Fruit fly (Drosophila melanogaster) whole organism, embryonic: ENCODE results near the gene Sf3b6.
A peak's percentile ranks its signal among the peaks of the same experiment; 100 is the strongest.

ENCODE experiments used
- CG10321 ChIP-seq: fragments of 200-800 bp; sonication (Bioruptor generic); IDR thresholded peaks from 2 replicates; pipeline ENCODE4 v1.3.6; 2022; ENCODE audit warnings: missing biosample characterization, missing genetic modification characterization
- CG10462 ChIP-seq: fragments of 200-800 bp; sonication (Bioruptor generic); optimal IDR thresholded peaks from 2 replicates; lab custom pipeline; 2016; ENCODE audit warnings: missing biosample characterization, missing genetic modification characterization
- CG10543 ChIP-seq: fragments of 200-800 bp; sonication (Bioruptor generic); optimal IDR thresholded peaks from 3 replicates; lab custom pipeline; 2017; ENCODE audit warnings: missing biosample characterization, mild to moderate bottlenecking, missing genetic modification characterization, moderate library complexity
- CG10654 ChIP-seq: fragments of 200-800 bp; sonication (Bioruptor generic); optimal IDR thresholded peaks from 2 replicates; lab custom pipeline; 2016; ENCODE audit warnings: missing biosample characterization, missing genetic modification characterization
- CG10959 ChIP-seq: fragments of 200-800 bp; sonication (Bioruptor generic); IDR thresholded peaks from 2 replicates; pipeline ENCODE4 v1.3.6; 2022; ENCODE audit warnings: missing biosample characterization, missing genetic modification characterization
- CG11093 ChIP-seq: fragments of 200-800 bp; sonication (Bioruptor generic); IDR thresholded peaks from 3 replicates; pipeline ENCODE4 v1.3.6; 2022; ENCODE audit warnings: missing biosample characterization, missing genetic modification characterization
- CG11560 ChIP-seq: fragments of 200-800 bp; sonication (Bioruptor generic); IDR thresholded peaks from 3 replicates; pipeline ENCODE4 v1.3.6; 2022; ENCODE audit warnings: missing biosample characterization, missing genetic modification characterization
- CG13775 ChIP-seq: fragments of 200-800 bp; sonication (Bioruptor generic); optimal IDR thresholded peaks from 3 replicates; lab custom pipeline; 2017; ENCODE audit warnings: missing biosample characterization, mild to moderate bottlenecking, missing genetic modification characterization
- CG18011 ChIP-seq: fragments of 200-800 bp; sonication (Bioruptor generic); optimal IDR thresholded peaks from 2 replicates; lab custom pipeline; 2017; ENCODE audit warnings: missing biosample characterization, missing genetic modification characterization, mild to moderate bottlenecking, moderate library complexity, missing genotype
- CG3281 ChIP-seq: fragments of 200-800 bp; sonication (Bioruptor generic); optimal IDR thresholded peaks from 3 replicates; lab custom pipeline; 2017; ENCODE audit warnings: missing biosample characterization, mild to moderate bottlenecking, missing genetic modification characterization
- CG33557 ChIP-seq: fragments of 200-800 bp; sonication (Bioruptor generic); optimal IDR thresholded peaks from 2 replicates; lab custom pipeline; 2019; ENCODE audit warnings: missing biosample characterization, mild to moderate bottlenecking, missing genetic modification characterization, moderate library complexity
- CG3407 ChIP-seq: fragments of 200-800 bp; sonication (Bioruptor generic); optimal IDR thresholded peaks from 2 replicates; lab custom pipeline; 2018; ENCODE audit warnings: missing biosample characterization, mild to moderate bottlenecking, missing genetic modification characterization
- CG42726 ChIP-seq: fragments of 200-800 bp; sonication (Bioruptor generic); IDR thresholded peaks from 2 replicates; pipeline ENCODE4 v1.3.6; 2022; ENCODE audit warnings: missing biosample characterization, missing genetic modification characterization; ENCODE audit not compliant: partially characterized antibody
- CG4707 ChIP-seq: fragments of 200-800 bp; sonication (Bioruptor generic); optimal IDR thresholded peaks from 2 replicates; lab custom pipeline; 2018; ENCODE audit warnings: missing biosample characterization, mild to moderate bottlenecking, missing genetic modification characterization, moderate library complexity
- CG7839 ChIP-seq: fragments of 200-800 bp; sonication (Bioruptor generic); optimal IDR thresholded peaks from 3 replicates; lab custom pipeline; 2018; ENCODE audit warnings: missing biosample characterization, mild to moderate bottlenecking, missing genetic modification characterization, moderate library complexity
- CG9797 ChIP-seq: fragments of 200-800 bp; sonication (Bioruptor generic); optimal IDR thresholded peaks from 3 replicates; lab custom pipeline; 2018; ENCODE audit warnings: missing biosample characterization, mild to moderate bottlenecking, missing genetic modification characterization
- Chrac-16 ChIP-seq: fragments of 200-800 bp; sonication (Bioruptor generic); optimal IDR thresholded peaks from 3 replicates; lab custom pipeline; 2016; ENCODE audit warnings: missing biosample characterization, missing genetic modification characterization
- D19B ChIP-seq: fragments of 200-800 bp; sonication (Bioruptor generic); optimal IDR thresholded peaks from 2 replicates; lab custom pipeline; 2017; ENCODE audit warnings: missing biosample characterization, mild to moderate bottlenecking, missing genetic modification characterization
- Dek ChIP-seq: fragments of 200-800 bp; sonication (Bioruptor generic); optimal IDR thresholded peaks from 3 replicates; lab custom pipeline; 2019; ENCODE audit warnings: missing biosample characterization, mild to moderate bottlenecking, missing genetic modification characterization, moderate library complexity
- Dip3 ChIP-seq: fragments of 200-800 bp; sonication (Bioruptor generic); optimal IDR thresholded peaks from 3 replicates; lab custom pipeline; 2016; ENCODE audit warnings: missing biosample characterization, missing genetic modification characterization
- Gsc ChIP-seq: fragments of 200-800 bp; sonication (Bioruptor generic); IDR thresholded peaks from 2 replicates; pipeline ENCODE4 v1.3.6; 2022; ENCODE audit warnings: missing biosample characterization, missing genetic modification characterization
- HLH4C ChIP-seq: fragments of 200-800 bp; sonication (Bioruptor generic); IDR thresholded peaks from 3 replicates; pipeline ENCODE4 v1.3.6; 2022; ENCODE audit warnings: missing biosample characterization, missing genetic modification characterization; ENCODE audit not compliant: partially characterized antibody
- HmgD ChIP-seq: fragments of 200-800 bp; sonication (Bioruptor generic); optimal IDR thresholded peaks from 3 replicates; lab custom pipeline; 2016; ENCODE audit warnings: missing biosample characterization, missing genetic modification characterization
- Hmx ChIP-seq: fragments of 200-800 bp; sonication (Bioruptor generic); optimal IDR thresholded peaks from 2 replicates; lab custom pipeline; 2016; ENCODE audit warnings: missing biosample characterization, missing genetic modification characterization
- Hsf ChIP-seq: fragments of 200-800 bp; sonication (Bioruptor generic); optimal IDR thresholded peaks from 3 replicates; lab custom pipeline; 2016; ENCODE audit warnings: missing biosample characterization, missing genetic modification characterization
- Med ChIP-seq: fragments of 200-800 bp; sonication (Bioruptor generic); peaks from one replicate; lab custom pipeline; 2016; ENCODE audit warnings: missing biosample characterization, missing genetic modification characterization, mild to moderate bottlenecking, inconsistent platforms, moderate library complexity
- Nf-YA ChIP-seq: fragments of 200-800 bp; sonication (Bioruptor generic); IDR thresholded peaks from 2 replicates; pipeline ENCODE4 v1.3.6; 2022; ENCODE audit warnings: missing biosample characterization, missing genetic modification characterization
- Oli ChIP-seq: fragments of 200-800 bp; sonication (Bioruptor generic); optimal IDR thresholded peaks from 2 replicates; lab custom pipeline; 2018; ENCODE audit warnings: missing biosample characterization, mild to moderate bottlenecking, missing genetic modification characterization, moderate library complexity
- Sin3A ChIP-seq: fragments of >200 bp; optimal IDR thresholded peaks from 2 replicates; lab custom pipeline; 2018
- Stat92E ChIP-seq, 3 experiments: fragments of >200 bp in 2 of 3; fragments of 200-800 bp in 1 of 3; sonication (Bioruptor generic) in 1 of 3; optimal IDR thresholded peaks; 2 replicates each; lab custom pipeline; 2017 to 2019; ENCODE audit warnings: missing biosample characterization in 3 of 3, missing genetic modification characterization in 3 of 3, mild to moderate bottlenecking in 1 of 3, moderate library complexity in 1 of 3
- bab2 ChIP-seq: fragments of 200-800 bp; sonication (Bioruptor generic); optimal IDR thresholded peaks from 2 replicates; lab custom pipeline; 2016; ENCODE audit warnings: missing biosample characterization, missing genetic modification characterization
- bowl ChIP-seq: fragments of 200-800 bp; sonication (Bioruptor generic); IDR thresholded peaks from 2 replicates; pipeline ENCODE4 v1.3.6; 2022; ENCODE audit warnings: missing biosample characterization, missing genetic modification characterization
- caup ChIP-seq: fragments of 200-800 bp; sonication (Bioruptor generic); optimal IDR thresholded peaks from 3 replicates; lab custom pipeline; 2017; ENCODE audit warnings: missing biosample characterization, mild to moderate bottlenecking, missing genetic modification characterization, moderate library complexity; ENCODE audit not compliant: severe bottlenecking
- croc ChIP-seq: fragments of 200-800 bp; sonication (Bioruptor generic); conservative IDR thresholded peaks from 3 replicates; pipeline ENCODE4 v1.3.6; 2022; ENCODE audit warnings: missing biosample characterization, missing genetic modification characterization
- ems ChIP-seq: fragments of 200-800 bp; sonication (Bioruptor generic); optimal IDR thresholded peaks from 3 replicates; lab custom pipeline; 2016; ENCODE audit warnings: missing biosample characterization, missing genetic modification characterization
- eyg ChIP-seq: fragments of 200-800 bp; sonication (Bioruptor generic); optimal IDR thresholded peaks from 3 replicates; lab custom pipeline; 2016; ENCODE audit warnings: missing biosample characterization, missing genetic modification characterization
- fd3F ChIP-seq: fragments of 200-800 bp; sonication (Bioruptor generic); optimal IDR thresholded peaks from 2 replicates; lab custom pipeline; 2018; ENCODE audit warnings: missing biosample characterization, mild to moderate bottlenecking, missing genetic modification characterization, moderate library complexity
- fd96Cb ChIP-seq: fragments of 200-800 bp; sonication (Bioruptor generic); optimal IDR thresholded peaks from 2 replicates; lab custom pipeline; 2018; ENCODE audit warnings: missing biosample characterization, mild to moderate bottlenecking, missing genetic modification characterization, moderate library complexity
- gce ChIP-seq: fragments of 200-800 bp; sonication (Bioruptor generic); IDR thresholded peaks from 3 replicates; pipeline ENCODE4 v1.3.6; 2022; ENCODE audit warnings: missing biosample characterization, missing genetic modification characterization
- gcm2 ChIP-seq: fragments of 200-800 bp; sonication (Bioruptor generic); optimal IDR thresholded peaks from 2 replicates; lab custom pipeline; 2016; ENCODE audit warnings: missing biosample characterization, missing genetic modification characterization
- gsb ChIP-seq: fragments of 200-800 bp; sonication (Bioruptor generic); IDR thresholded peaks from 2 replicates; pipeline ENCODE4 v1.3.6; 2022; ENCODE audit warnings: missing biosample characterization, missing genetic modification characterization
- luna ChIP-seq: fragments of 200-800 bp; sonication (Bioruptor generic); optimal IDR thresholded peaks from 2 replicates; lab custom pipeline; 2016; ENCODE audit warnings: missing biosample characterization, missing genetic modification characterization
- p53 ChIP-seq: fragments of 200-800 bp; sonication (Bioruptor generic); optimal IDR thresholded peaks from 2 replicates; lab custom pipeline; 2016; ENCODE audit warnings: missing biosample characterization, missing genetic modification characterization
- rib ChIP-seq: fragments of 200-800 bp; sonication (Bioruptor generic); IDR thresholded peaks from 2 replicates; pipeline ENCODE4 v1.3.6; 2022; ENCODE audit warnings: missing biosample characterization, missing genetic modification characterization
- sens ChIP-seq: fragments of 200-800 bp; sonication (Bioruptor generic); peaks from one replicate; lab custom pipeline; 2016; ENCODE audit warnings: missing biosample characterization, missing genetic modification characterization
- sens-2 ChIP-seq: fragments of 200-800 bp; sonication (Bioruptor generic); IDR thresholded peaks from 2 replicates; pipeline ENCODE4 v1.3.6; 2022; ENCODE audit warnings: missing biosample characterization, missing genetic modification characterization
- sug ChIP-seq: fragments of 200-800 bp; optimal IDR thresholded peaks from 2 replicates; lab custom pipeline; 2019; ENCODE audit warnings: missing biosample characterization, mild to moderate bottlenecking, missing genetic modification characterization, moderate library complexity
- tup ChIP-seq: fragments of 200-800 bp; sonication (Bioruptor generic); optimal IDR thresholded peaks from 2 replicates; lab custom pipeline; 2016; ENCODE audit warnings: missing biosample characterization, mild to moderate bottlenecking, missing genetic modification characterization, moderate library complexity
- vfl ChIP-seq: fragments of 200-800 bp; sonication (Bioruptor generic); optimal IDR thresholded peaks from 2 replicates; lab custom pipeline; 2016; ENCODE audit warnings: missing biosample characterization, missing genetic modification characterization
- vnd ChIP-seq: fragments of 200-800 bp; sonication (Bioruptor generic); IDR thresholded peaks from 3 replicates; pipeline ENCODE4 v1.3.6; 2022; ENCODE audit warnings: missing biosample characterization, missing genetic modification characterization; ENCODE audit not compliant: partially characterized antibody
- wor ChIP-seq: fragments of 200-800 bp; sonication (Bioruptor generic); IDR thresholded peaks from 2 replicates; pipeline ENCODE4 v1.3.6; 2022; ENCODE audit warnings: missing biosample characterization, missing genetic modification characterization

Sf3b6 gene

dm6 chr3L:6157327-6158032 is 35.5 kb downstream of the Sf3b6 start, which contains the start of gene CG13297 (continued):
- peak; percentile 22 for TF ChIP-seq Dek (tag; lab: Kevin White, UChicago)
- peak; percentile 71 for TF ChIP-seq fd96Cb (tag; lab: Kevin White, UChicago)
- no peak for TF ChIP-seq Hmx
- TF ChIP-seq Med (GFP tag; lab: Kevin White, UChicago) = peak; percentile 1
- TF ChIP-seq vfl (GFP tag; lab: Kevin White, UChicago) = no peak
- peak; percentile 19 for TF ChIP-seq CG10654 (GFP tag; lab: Kevin White, UChicago)
- TF ChIP-seq ems (GFP tag; lab: Kevin White, UChicago) = no peak
- no peak for TF ChIP-seq CG18011 (GFP tag; lab: Kevin White, UChicago)
- TF ChIP-seq sug = no peak
- peak; percentile 37; the same call in 2 of the 3 replicates for TF ChIP-seq croc (GFP tag; lab: Robert Waterston, UW)
- TF ChIP-seq CG10321 (GFP tag; lab: Robert Waterston, UW) = no peak
- TF ChIP-seq Stat92E (GFP tag; optimal IDR thresholded peaks at IDR 0.05; lab: Kevin White, UChicago) = no peak
- no peak for TF ChIP-seq HLH4C (GFP tag; lab: Robert Waterston, UW)
- TF ChIP-seq caup = no peak
- TF ChIP-seq gcm2 = no peak
- peak; percentile 62; the same call in 2 of the 3 replicates for TF ChIP-seq CG11093 (GFP tag; lab: Robert Waterston, UW)
- TF ChIP-seq gsb (GFP tag; lab: Robert Waterston, UW) = no peak
- TF ChIP-seq gce (GFP tag; lab: Robert Waterston, UW) = no peak
- TF ChIP-seq CG10462 = no peak
- no peak for TF ChIP-seq Sin3A (lab: Kevin White, UChicago)
- TF ChIP-seq bowl (GFP tag; lab: Robert Waterston, UW) = no peak
- no peak for TF ChIP-seq Gsc (GFP tag; lab: Robert Waterston, UW)
- TF ChIP-seq bab2 (GFP tag; lab: Kevin White, UChicago) = no peak
- TF ChIP-seq tup = no peak
- TF ChIP-seq wor (GFP tag; lab: Robert Waterston, UW) = peak; percentile 58; the same call in 1 of the 2 replicates
- TF ChIP-seq CG11560 (tag; lab: Robert Waterston, UW) = no peak
- no peak for TF ChIP-seq CG42726 (GFP tag; lab: Robert Waterston, UW)
- TF ChIP-seq CG7839 (tag; lab: Kevin White, UChicago) = peak; percentile 64
- no peak for TF ChIP-seq CG3407 (GFP tag; lab: Kevin White, UChicago)
- no peak for TF ChIP-seq Hsf (GFP tag; lab: Kevin White, UChicago)
- no peak for TF ChIP-seq luna (GFP tag; lab: Kevin White, UChicago)
- no peak for TF ChIP-seq Chrac-16 (GFP tag; lab: Kevin White, UChicago)
- no peak for TF ChIP-seq CG10543 (GFP tag; lab: Kevin White, UChicago)
- no peak for TF ChIP-seq CG13775 (GFP tag; lab: Kevin White, UChicago)
- no peak for TF ChIP-seq Nf-YA (GFP tag; lab: Robert Waterston, UW)
- TF ChIP-seq fd3F (GFP tag; lab: Kevin White, UChicago) = peak; percentile 12
- no peak for TF ChIP-seq vnd (GFP tag; lab: Robert Waterston, UW)
- no peak for TF ChIP-seq Dip3
- TF ChIP-seq sens-2 (GFP tag; lab: Robert Waterston, UW) = no peak
- TF ChIP-seq Oli (tag; lab: Kevin White, UChicago) = peak; percentile 76
- TF ChIP-seq eyg (GFP tag; lab: Kevin White, UChicago) = no peak
- TF ChIP-seq CG33557 (GFP tag; lab: Kevin White, UChicago) = no peak
- TF ChIP-seq CG10959 (GFP tag; lab: Robert Waterston, UW) = no peak
- TF ChIP-seq HmgD (GFP tag; lab: Kevin White, UChicago) = no peak
- no peak for TF ChIP-seq CG3281 (GFP tag; lab: Kevin White, UChicago)
- TF ChIP-seq CG9797 = no peak
- peak; percentile 76 for TF ChIP-seq sens (GFP tag; lab: Kevin White, UChicago)
- no peak for TF ChIP-seq CG4707
- TF ChIP-seq D19B = peak; percentile 30
- TF ChIP-seq p53 (GFP tag; lab: Kevin White, UChicago) = no peak
- no peak for TF ChIP-seq rib (GFP tag; lab: Robert Waterston, UW)
